Worm (Caenorhabditis elegans) whole organism, late embryonic: ENCODE data around the gene clec-146.

Source experiments
- F13H6.1 ChIP-seq: sonication (generic microtip); optimal IDR thresholded peaks from 2 replicates; lab custom pipeline; 2016; ENCODE audit warnings: missing genetic modification characterization, missing compliant biosample characterization
- K09A11.1 ChIP-seq: sonication (generic microtip); optimal IDR thresholded peaks from 2 replicates; lab custom pipeline; 2017; ENCODE audit warnings: antibody characterized with exemption, mild to moderate bottlenecking, missing genetic modification characterization, missing compliant biosample characterization; ENCODE audit not compliant: insufficient read depth
- ahr-1 ChIP-seq: sonication (generic microtip); optimal IDR thresholded peaks from 2 replicates; lab custom pipeline; 2016; ENCODE audit warnings: missing genetic modification characterization, missing compliant biosample characterization
- ceh-14 ChIP-seq: sonication (generic microtip); optimal IDR thresholded peaks from 2 replicates; lab custom pipeline; 2016; ENCODE audit warnings: missing genotype, missing genetic modification characterization, missing compliant biosample characterization
- ceh-19 ChIP-seq: fragments of 200-800 bp; sonication (Bioruptor generic); optimal IDR thresholded peaks from 2 replicates; lab custom pipeline; 2018; ENCODE audit warnings: mild to moderate bottlenecking, missing genetic modification characterization, missing compliant biosample characterization
- ceh-22 ChIP-seq: sonication (generic microtip); optimal IDR thresholded peaks from 2 replicates; lab custom pipeline; 2017; ENCODE audit warnings: missing biosample characterization, missing genetic modification characterization
- ceh-24 ChIP-seq: sonication (generic microtip); optimal IDR thresholded peaks from 2 replicates; lab custom pipeline; 2016; ENCODE audit warnings: mild to moderate bottlenecking, missing genetic modification characterization, missing compliant biosample characterization
- ceh-31 ChIP-seq: sonication (generic microtip); optimal IDR thresholded peaks from 2 replicates; lab custom pipeline; 2016; ENCODE audit warnings: missing genetic modification characterization, missing compliant biosample characterization
- ceh-48 ChIP-seq: sonication (generic microtip); optimal IDR thresholded peaks from 2 replicates; lab custom pipeline; 2016; ENCODE audit warnings: missing genetic modification characterization, inconsistent platforms, missing compliant biosample characterization
- che-1 ChIP-seq: sonication (generic microtip); optimal IDR thresholded peaks from 2 replicates; lab custom pipeline; 2016; ENCODE audit warnings: mild to moderate bottlenecking, missing genetic modification characterization, missing compliant biosample characterization
- elt-2 ChIP-seq: sonication (generic microtip); optimal IDR thresholded peaks from 2 replicates; lab custom pipeline; 2016; ENCODE audit warnings: missing genetic modification reagents, missing genetic modification characterization, missing compliant biosample characterization
- ets-4 ChIP-seq: sonication (generic microtip); optimal IDR thresholded peaks from 2 replicates; lab custom pipeline; 2016; ENCODE audit warnings: missing genetic modification characterization, missing compliant biosample characterization
- eyg-1 ChIP-seq: sonication (generic microtip); optimal IDR thresholded peaks from 2 replicates; lab custom pipeline; 2016; ENCODE audit warnings: missing genotype, missing genetic modification characterization, missing compliant biosample characterization
- fax-1 ChIP-seq: sonication (generic microtip); optimal IDR thresholded peaks from 2 replicates; lab custom pipeline; 2016; ENCODE audit warnings: missing genotype, missing genetic modification characterization, missing compliant biosample characterization
- fkh-6 ChIP-seq: sonication (generic microtip); optimal IDR thresholded peaks from 2 replicates; lab custom pipeline; 2016; ENCODE audit warnings: missing genetic modification characterization, missing compliant biosample characterization
- gmeb-2 ChIP-seq: sonication (generic microtip); optimal IDR thresholded peaks from 2 replicates; lab custom pipeline; 2016; ENCODE audit warnings: missing genetic modification characterization, inconsistent platforms, missing compliant biosample characterization
- hlh-15 ChIP-seq: sonication (generic microtip); optimal IDR thresholded peaks from 2 replicates; lab custom pipeline; 2016; ENCODE audit warnings: missing genetic modification characterization, missing compliant biosample characterization
- hlh-6 ChIP-seq: sonication (generic microtip); optimal IDR thresholded peaks from 2 replicates; lab custom pipeline; 2016; ENCODE audit warnings: missing genotype, missing genetic modification characterization, missing compliant biosample characterization
- lim-6 ChIP-seq: sonication (generic microtip); optimal IDR thresholded peaks from 2 replicates; lab custom pipeline; 2016; ENCODE audit warnings: missing genetic modification characterization, missing compliant biosample characterization
- nfya-1 ChIP-seq: sonication (generic microtip); optimal IDR thresholded peaks from 2 replicates; lab custom pipeline; 2017; ENCODE audit warnings: missing genetic modification characterization, mild to moderate bottlenecking, missing compliant biosample characterization, antibody characterized with exemption, moderate library complexity
- nhr-11 ChIP-seq: fragments of 150-350 bp; optimal IDR thresholded peaks from 2 replicates; lab custom pipeline; 2014; ENCODE audit warnings: missing biosample characterization, missing genetic modification characterization
- npax-4 ChIP-seq: sonication (generic microtip); optimal IDR thresholded peaks from 2 replicates; lab custom pipeline; 2016; ENCODE audit warnings: missing genetic modification characterization, missing compliant biosample characterization
- pax-1 ChIP-seq: fragments of 150-350 bp; optimal IDR thresholded peaks from 2 replicates; lab custom pipeline; 2014; ENCODE audit warnings: missing biosample characterization, missing genetic modification characterization
- pha-2 ChIP-seq: sonication (generic microtip); optimal IDR thresholded peaks from 2 replicates; lab custom pipeline; 2017; ENCODE audit warnings: mild to moderate bottlenecking, missing genetic modification characterization, missing compliant biosample characterization
- pha-4 ChIP-seq: fragments of 150-350 bp; optimal IDR thresholded peaks from 2 replicates; lab custom pipeline; 2018; ENCODE audit warnings: missing biosample characterization, missing genetic modification reagents, missing genetic modification characterization
- rnt-1 ChIP-seq: sonication (generic microtip); optimal IDR thresholded peaks from 2 replicates; lab custom pipeline; 2016; ENCODE audit warnings: missing genetic modification characterization, missing compliant biosample characterization
- sdc-2 ChIP-seq: sonication (generic microtip); optimal IDR thresholded peaks from 2 replicates; lab custom pipeline; 2016; ENCODE audit warnings: missing genotype, missing genetic modification characterization, missing compliant biosample characterization
- syd-9 ChIP-seq: sonication (generic microtip); optimal IDR thresholded peaks from 2 replicates; lab custom pipeline; 2016; ENCODE audit warnings: mild to moderate bottlenecking, missing genetic modification characterization, moderate library complexity, missing compliant biosample characterization
- unc-3 ChIP-seq, 2 experiments: fragments of 200-800 bp in 1 of 2; sonication (Bioruptor generic) in 1 of 2; sonication (generic microtip) in 1 of 2; conservative IDR thresholded peaks in 1 of 2; optimal IDR thresholded peaks in 1 of 2; 2 replicates each; pipeline versions ENCODE4 v1.3.6 to Lab custom; 2016 to 2022; ENCODE audit warnings: missing compliant biosample characterization in 2 of 2, missing genetic modification characterization in 2 of 2, missing genetic modification reagents in 1 of 2
- unc-42 ChIP-seq: sonication (generic microtip); optimal IDR thresholded peaks from 2 replicates; lab custom pipeline; 2016; ENCODE audit warnings: missing genotype, missing genetic modification characterization, missing compliant biosample characterization
- unc-55 ChIP-seq: sonication (generic microtip); optimal IDR thresholded peaks from 2 replicates; lab custom pipeline; 2017; ENCODE audit warnings: missing biosample characterization, missing genetic modification reagents, missing genetic modification characterization
- ztf-16 ChIP-seq: sonication (generic microtip); optimal IDR thresholded peaks from 2 replicates; lab custom pipeline; 2017; ENCODE audit warnings: missing genetic modification characterization, missing compliant biosample characterization

clec-146 gene

DNA sequence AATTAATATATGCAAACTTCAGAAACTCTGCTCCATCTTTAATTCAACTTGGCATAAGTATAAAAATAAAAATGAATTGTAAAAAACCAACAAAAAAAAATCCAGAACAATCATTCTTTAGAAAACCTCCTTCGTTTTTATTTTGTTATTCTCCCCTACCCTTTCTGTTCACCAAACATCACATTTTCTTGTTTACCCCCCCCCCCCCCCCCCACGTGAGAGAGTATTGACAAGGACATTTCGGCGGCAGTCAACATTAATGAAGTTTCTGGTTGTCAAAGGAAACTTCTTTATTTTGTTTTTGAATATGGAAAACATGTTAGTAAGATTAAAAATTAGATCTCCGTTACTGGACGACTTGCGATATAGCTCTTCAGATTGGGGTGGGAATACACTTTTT, 20.9 kb upstream of the clec-146 start:
- no peak for TF ChIP-seq ceh-48 (tag; lab: Kevin White, UChicago)
- no peak for TF ChIP-seq K09A11.1 (tag; lab: Kevin White, UChicago)
- TF ChIP-seq lim-6, result no peak
- no peak for TF ChIP-seq ceh-22 (tag; lab: Kevin White, UChicago)
- TF ChIP-seq pax-1 (tag; lab: Kevin White, UChicago), result no peak
- no peak for TF ChIP-seq unc-55 (GFP tag; lab: Kevin White, UChicago)
- TF ChIP-seq, all 69 proteins: peak for 0

DNA sequence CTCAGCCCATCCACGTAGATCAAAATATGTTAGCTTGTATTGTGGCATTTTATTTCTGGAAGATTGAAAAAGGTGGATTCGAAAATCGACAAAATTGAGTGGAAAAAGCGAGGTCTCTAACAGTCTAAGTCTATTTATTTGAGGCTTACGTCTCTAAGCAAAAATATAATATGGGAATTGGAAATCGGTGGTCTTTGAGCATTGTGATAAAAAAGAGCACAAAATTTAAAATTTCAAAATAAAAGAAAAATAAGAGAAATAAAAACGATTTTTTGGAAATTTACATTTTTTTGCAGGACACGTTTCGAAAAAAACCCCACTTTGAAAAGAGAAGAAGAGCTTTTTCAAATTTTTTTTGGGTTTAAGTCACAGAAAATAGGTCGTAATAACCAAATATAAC, 19.5 kb upstream of the clec-146 start, which contains the start of gene gst-15:
gst-15 (minus strand) TSS at position 101 of the 400 bp plus-strand sequence.
- TF ChIP-seq ceh-14 (tag; lab: Kevin White, UChicago), result no peak

DNA sequence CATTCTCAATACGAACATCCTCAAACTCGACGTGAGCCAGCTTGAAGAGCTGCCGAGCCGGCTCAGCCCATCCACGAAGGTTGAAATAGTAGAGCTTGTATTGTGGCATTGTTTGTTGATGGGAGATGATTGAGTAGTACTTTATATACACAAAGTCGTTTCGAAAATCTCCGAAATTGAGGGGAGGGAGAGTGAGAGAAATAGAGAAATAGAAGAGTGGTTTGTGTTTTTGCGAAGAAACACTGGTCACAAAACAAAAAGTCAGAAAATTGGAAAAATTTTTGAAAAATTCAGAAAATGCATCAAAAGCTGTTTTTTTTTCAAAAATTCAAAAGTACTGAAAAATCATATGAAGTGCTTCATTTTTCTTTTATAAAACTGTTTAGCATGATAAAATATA, 17.6 kb upstream of the clec-146 start, which contains the start of gene gst-24:
gst-24 (minus strand) TSS at position 181 of the 400 bp plus-strand sequence.
- TF ChIP-seq unc-3 (GFP tag; conservative IDR thresholded peaks at IDR 0.05; lab: Robert Waterston, UW), result no peak
- no peak for TF ChIP-seq unc-3 (tag; optimal IDR thresholded peaks at IDR 0.05; lab: Kevin White, UChicago)
- TF ChIP-seq fkh-6, result no peak
- no peak for TF ChIP-seq F13H6.1
- TF ChIP-seq ceh-24 (tag; lab: Kevin White, UChicago), result no peak
- no peak for TF ChIP-seq ceh-19
- no peak for TF ChIP-seq ets-4 (tag; lab: Kevin White, UChicago)
- TF ChIP-seq ztf-16 (tag; lab: Kevin White, UChicago), result no peak
- no peak for TF ChIP-seq lim-6
- no peak for TF ChIP-seq nhr-11 (tag; lab: Kevin White, UChicago)

DNA sequence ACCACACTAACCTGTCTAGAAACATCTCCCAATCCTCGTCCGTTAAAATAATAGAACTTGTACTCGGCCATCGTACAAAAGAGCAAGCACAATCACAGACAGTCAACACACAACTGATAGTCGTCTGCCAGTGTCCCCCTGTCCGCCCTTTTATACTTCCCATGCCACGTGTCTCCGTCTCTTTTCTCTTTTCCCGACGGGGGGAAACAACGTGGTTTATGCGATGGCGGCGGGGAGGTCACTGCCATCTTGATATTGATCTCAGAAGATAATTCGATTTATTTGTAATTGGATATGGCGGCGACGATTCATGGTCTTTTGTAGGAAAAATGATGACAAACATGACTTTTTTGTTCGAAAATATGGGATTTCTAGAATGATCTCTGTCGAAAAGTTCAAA, 16.1 kb upstream of the clec-146 start, which contains the start of gene gst-20:
gst-20 (minus strand) TSS at position 170 of the 400 bp plus-strand sequence.
- TF ChIP-seq npax-4 (tag; lab: Kevin White, UChicago), result no peak
- TF ChIP-seq hlh-6 (tag; lab: Kevin White, UChicago), result no peak
- TF ChIP-seq elt-2, result peak; percentile 10
- TF ChIP-seq unc-55 (GFP tag; lab: Kevin White, UChicago), result peak; percentile 10
- peak; percentile 59 for TF ChIP-seq rnt-1 (tag; lab: Kevin White, UChicago)

DNA sequence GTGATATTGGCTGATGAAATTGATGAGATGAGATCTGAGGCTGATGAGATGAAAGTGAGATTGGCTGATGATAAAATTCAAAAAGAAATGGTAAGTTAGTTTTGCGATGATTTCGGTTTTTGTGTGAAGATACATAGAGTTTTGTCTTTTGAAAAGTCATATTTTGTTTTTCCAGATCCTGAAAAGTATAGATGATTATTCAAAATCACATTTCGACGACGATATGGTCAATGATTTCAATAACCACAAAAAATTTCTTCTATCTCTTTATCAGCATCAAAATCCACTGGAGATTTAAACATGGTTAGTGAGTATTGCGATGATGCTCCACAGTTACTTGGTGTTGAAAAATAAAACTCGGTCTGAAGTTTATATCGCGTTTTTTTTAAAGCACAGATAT, 7.3 kb upstream of the clec-146 start, which contains the start of gene csp-1:
csp-1 (plus strand) TSS at position 301 of the 400 bp plus-strand sequence.
- no peak for TF ChIP-seq che-1
- TF ChIP-seq eyg-1 (tag; lab: Kevin White, UChicago), result no peak
- no peak for TF ChIP-seq ceh-14 (tag; lab: Kevin White, UChicago)
- TF ChIP-seq fax-1 (tag; lab: Kevin White, UChicago), result no peak
- TF ChIP-seq npax-4 (tag; lab: Kevin White, UChicago), result no peak
- no peak for TF ChIP-seq ahr-1
- no peak for TF ChIP-seq ceh-24 (tag; lab: Kevin White, UChicago)
- TF ChIP-seq lim-6, result no peak
- TF ChIP-seq syd-9 (tag; lab: Kevin White, UChicago), result no peak
- TF ChIP-seq ceh-31 (tag; lab: Kevin White, UChicago), result no peak
- no peak for TF ChIP-seq sdc-2 (tag; lab: Kevin White, UChicago)
- TF ChIP-seq nhr-11 (tag; lab: Kevin White, UChicago), result no peak
- no peak for TF ChIP-seq ceh-48 (tag; lab: Kevin White, UChicago)
- TF ChIP-seq pha-2 (tag; lab: Kevin White, UChicago), result no peak
- TF ChIP-seq pax-1 (tag; lab: Kevin White, UChicago), result no peak
- TF ChIP-seq gmeb-2 (tag; lab: Kevin White, UChicago), result no peak
- no peak for TF ChIP-seq pha-4 (tag; lab: Kevin White, UChicago)
- no peak for TF ChIP-seq rnt-1 (tag; lab: Kevin White, UChicago)

DNA sequence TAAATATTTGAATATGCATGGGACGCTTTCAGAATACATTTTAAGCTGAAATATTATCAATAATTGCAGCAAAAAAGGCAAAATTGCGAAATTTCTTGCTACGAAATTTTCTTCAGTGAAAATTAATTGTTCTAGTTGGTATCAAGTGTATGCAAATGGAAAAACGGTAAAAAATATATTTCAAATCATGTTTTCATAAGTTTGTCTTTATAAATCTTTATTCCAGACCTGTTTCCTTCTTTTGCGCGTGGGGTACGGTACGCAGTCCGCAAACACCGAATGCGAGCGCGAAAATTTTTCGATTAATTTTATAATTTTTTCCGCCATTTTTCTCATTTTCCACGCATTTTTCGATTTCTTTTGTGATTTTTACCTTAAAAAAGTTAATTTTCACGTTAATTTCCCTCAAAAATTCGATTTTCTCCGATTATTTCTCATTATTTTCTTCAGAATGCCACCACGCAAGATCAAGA, 3.0 kb upstream of the clec-146 start, which contains the start of the genes fbxc-23 and csc-1:
fbxc-23 (minus strand) TSS at position 51 of the 473 bp plus-strand sequence.
csc-1 (plus strand) TSS at position 451 of the 473 bp plus-strand sequence.
- no peak for TF ChIP-seq hlh-15
- TF ChIP-seq nfya-1 (tag; lab: Kevin White, UChicago), result peak; percentile 53
- peak; percentile 16 for TF ChIP-seq unc-42 (tag; lab: Kevin White, UChicago)
